Fruit fly (Drosophila melanogaster) whole organism, embryonic: ENCODE results near the gene CG12056.

Source experiments
- ATbp ChIP-seq: fragments of 200-800 bp; sonication (Bioruptor generic); optimal IDR thresholded peaks from 2 replicates; lab custom pipeline; 2017; ENCODE audit warnings: missing biosample characterization, mild to moderate bottlenecking, missing genetic modification characterization, missing genetic modification reagents
- Ada2b ChIP-seq: fragments of 200-800 bp; sonication (Bioruptor generic); IDR thresholded peaks from 2 replicates; pipeline ENCODE4 v1.3.6; 2022; ENCODE audit warnings: missing biosample characterization, missing genetic modification characterization
- Atf-2 ChIP-seq: fragments of 200-800 bp; sonication (Bioruptor generic); optimal IDR thresholded peaks from 2 replicates; lab custom pipeline; 2016; ENCODE audit warnings: missing biosample characterization, missing genetic modification characterization
- Bdp1 ChIP-seq: fragments of 200-800 bp; sonication (Bioruptor generic); optimal IDR thresholded peaks from 3 replicates; lab custom pipeline; 2016; ENCODE audit warnings: missing biosample characterization, missing genetic modification characterization
- Bgb ChIP-seq: fragments of 200-800 bp; sonication (Bioruptor generic); IDR thresholded peaks from 2 replicates; pipeline ENCODE4 v1.3.6; 2022; ENCODE audit warnings: missing biosample characterization, missing genetic modification characterization; ENCODE audit not compliant: partially characterized antibody
- BtbVII ChIP-seq: fragments of 200-800 bp; sonication (Bioruptor generic); optimal IDR thresholded peaks from 3 replicates; lab custom pipeline; 2017; ENCODE audit warnings: missing biosample characterization, mild to moderate bottlenecking, missing genetic modification characterization
- CG10267 ChIP-seq: fragments of 200-800 bp; sonication (Bioruptor generic); optimal IDR thresholded peaks from 2 replicates; lab custom pipeline; 2018; ENCODE audit warnings: missing biosample characterization, mild to moderate bottlenecking, missing genetic modification characterization, moderate library complexity
- CG10462 ChIP-seq: fragments of 200-800 bp; sonication (Bioruptor generic); optimal IDR thresholded peaks from 2 replicates; lab custom pipeline; 2016; ENCODE audit warnings: missing biosample characterization, missing genetic modification characterization
- CG10565 ChIP-seq: fragments of 200-800 bp; sonication (Bioruptor generic); optimal IDR thresholded peaks from 3 replicates; lab custom pipeline; 2016; ENCODE audit warnings: missing biosample characterization, mild to moderate bottlenecking, missing genetic modification characterization
- CG11247 ChIP-seq: fragments of 200-800 bp; sonication (Bioruptor generic); IDR thresholded peaks from 2 replicates; pipeline ENCODE4 v1.3.6; 2022; ENCODE audit warnings: missing biosample characterization, missing genetic modification characterization
- CG11504 ChIP-seq: fragments of 200-800 bp; sonication (Bioruptor generic); optimal IDR thresholded peaks from 3 replicates; lab custom pipeline; 2019; ENCODE audit warnings: missing biosample characterization, mild to moderate bottlenecking, missing genetic modification characterization, moderate library complexity
- CG12769 ChIP-seq: fragments of 200-800 bp; sonication (Bioruptor generic); optimal IDR thresholded peaks from 2 replicates; lab custom pipeline; 2019; ENCODE audit warnings: missing biosample characterization, mild to moderate bottlenecking, missing genetic modification characterization, moderate library complexity
- CG13424 ChIP-seq: fragments of 200-800 bp; sonication (Bioruptor generic); optimal IDR thresholded peaks from 2 replicates; lab custom pipeline; 2019; ENCODE audit warnings: missing biosample characterization, mild to moderate bottlenecking, missing genetic modification characterization, moderate library complexity
- CG14014 ChIP-seq: fragments of 200-800 bp; sonication (Bioruptor generic); IDR thresholded peaks from 2 replicates; pipeline ENCODE4 v1.3.6; 2022; ENCODE audit warnings: missing biosample characterization, missing genetic modification characterization
- CG15011 ChIP-seq: fragments of 200-800 bp; sonication (Bioruptor generic); optimal IDR thresholded peaks from 3 replicates; lab custom pipeline; 2018; ENCODE audit warnings: missing biosample characterization, mild to moderate bottlenecking, missing genetic modification characterization
- CG1529 ChIP-seq: fragments of 200-800 bp; sonication (Bioruptor generic); optimal IDR thresholded peaks from 3 replicates; lab custom pipeline; 2018; ENCODE audit warnings: missing biosample characterization, missing genetic modification characterization
- CG16815 ChIP-seq: fragments of 200-800 bp; sonication (Bioruptor generic); optimal IDR thresholded peaks from 3 replicates; lab custom pipeline; 2017; ENCODE audit warnings: missing biosample characterization, mild to moderate bottlenecking, missing genetic modification characterization
- CG17385 ChIP-seq: fragments of 200-800 bp; sonication (Bioruptor generic); optimal IDR thresholded peaks from 3 replicates; lab custom pipeline; 2018; ENCODE audit warnings: missing biosample characterization, mild to moderate bottlenecking, missing genetic modification characterization
- CG17912 ChIP-seq: fragments of 200-800 bp; sonication (Bioruptor generic); optimal IDR thresholded peaks from 2 replicates; lab custom pipeline; 2018; ENCODE audit warnings: missing biosample characterization, mild to moderate bottlenecking, missing genetic modification characterization
- CG18262 ChIP-seq: fragments of 200-800 bp; optimal IDR thresholded peaks from 3 replicates; lab custom pipeline; 2019; ENCODE audit warnings: missing biosample characterization, mild to moderate bottlenecking, missing genetic modification characterization, moderate library complexity
- CG3163 ChIP-seq: fragments of 200-800 bp; sonication (Bioruptor generic); optimal IDR thresholded peaks from 3 replicates; lab custom pipeline; 2016; ENCODE audit warnings: missing biosample characterization, missing genetic modification characterization
- CG32772 ChIP-seq: fragments of 200-800 bp; sonication (Bioruptor generic); IDR thresholded peaks from 2 replicates; pipeline ENCODE4 v1.3.6; 2022; ENCODE audit warnings: missing biosample characterization, missing genetic modification characterization
- CG3726 ChIP-seq: fragments of 200-800 bp; sonication (Bioruptor generic); IDR thresholded peaks from 3 replicates; pipeline ENCODE4, ENCODE4 v1.3.6; 2022; ENCODE audit warnings: missing biosample characterization, missing genetic modification characterization
- CG9437 ChIP-seq: fragments of 200-800 bp; sonication (Bioruptor generic); optimal IDR thresholded peaks from 2 replicates; lab custom pipeline; 2018; ENCODE audit warnings: missing biosample characterization, mild to moderate bottlenecking, missing genetic modification characterization
- D19B ChIP-seq: fragments of 200-800 bp; sonication (Bioruptor generic); optimal IDR thresholded peaks from 2 replicates; lab custom pipeline; 2017; ENCODE audit warnings: missing biosample characterization, mild to moderate bottlenecking, missing genetic modification characterization
- Dad ChIP-seq: fragments of 200-800 bp; sonication (Bioruptor generic); optimal IDR thresholded peaks from 3 replicates; lab custom pipeline; 2016; ENCODE audit warnings: missing biosample characterization, missing genetic modification characterization
- Lim3 ChIP-seq: fragments of 200-800 bp; sonication (Bioruptor generic); IDR thresholded peaks from 2 replicates; pipeline ENCODE4 v1.3.6; 2022; ENCODE audit warnings: missing biosample characterization, missing genetic modification characterization
- NC2β ChIP-seq: fragments of 200-800 bp; sonication (Bioruptor generic); optimal IDR thresholded peaks from 2 replicates; lab custom pipeline; 2016; ENCODE audit warnings: missing biosample characterization, missing genetic modification characterization
- Ravus ChIP-seq: fragments of 200-800 bp; sonication (Bioruptor generic); IDR thresholded peaks from 2 replicates; pipeline ENCODE4 v1.3.6; 2022; ENCODE audit warnings: missing biosample characterization, missing genetic modification characterization
- Taf1 ChIP-seq: fragments of 200-800 bp; sonication (Bioruptor generic); IDR thresholded peaks from 2 replicates; pipeline ENCODE4 v1.3.6; 2022; ENCODE audit warnings: missing biosample characterization, missing genetic modification characterization
- Trl ChIP-seq, 3 experiments: fragments of >200 bp in 2 of 3; fragments of 200-800 bp in 1 of 3; sonication (Bioruptor generic) in 1 of 3; optimal IDR thresholded peaks; 2 replicates in 1 of 3; 3 replicates in 2 of 3; lab custom pipeline; 2016 to 2017; ENCODE audit warnings: missing biosample characterization in 1 of 3, missing genetic modification characterization in 1 of 3
- Xrp1 ChIP-seq: fragments of 200-800 bp; sonication (Bioruptor generic); IDR thresholded peaks from 2 replicates; pipeline ENCODE4 v1.3.6; 2022; ENCODE audit warnings: missing biosample characterization, missing genetic modification characterization
- YL-1 ChIP-seq: fragments of 200-800 bp; sonication (Bioruptor generic); optimal IDR thresholded peaks from 3 replicates; lab custom pipeline; 2017; ENCODE audit warnings: missing biosample characterization, mild to moderate bottlenecking, missing genetic modification characterization
- ac ChIP-seq: fragments of 200-800 bp; sonication (Bioruptor generic); optimal IDR thresholded peaks from 3 replicates; lab custom pipeline; 2017; ENCODE audit warnings: missing biosample characterization, mild to moderate bottlenecking, missing genetic modification characterization
- al ChIP-seq: fragments of 200-800 bp; sonication (Bioruptor generic); IDR thresholded peaks from 2 replicates; pipeline ENCODE4 v1.3.6; 2022; ENCODE audit warnings: missing biosample characterization, missing genetic modification characterization
- bbx ChIP-seq: fragments of 200-800 bp; sonication (Bioruptor generic); IDR thresholded peaks from 2 replicates; pipeline ENCODE4 v1.3.6; 2022; ENCODE audit warnings: missing biosample characterization, missing genetic modification characterization; ENCODE audit not compliant: partially characterized antibody
- cwo ChIP-seq: fragments of 200-800 bp; sonication (Bioruptor generic); optimal IDR thresholded peaks from 3 replicates; lab custom pipeline; 2017; ENCODE audit warnings: missing biosample characterization, missing genetic modification characterization, mild to moderate bottlenecking, moderate library complexity, missing genetic modification reagents
- fd64A ChIP-seq: fragments of 200-800 bp; sonication (Bioruptor generic); optimal IDR thresholded peaks from 3 replicates; lab custom pipeline; 2018; ENCODE audit warnings: missing biosample characterization, mild to moderate bottlenecking, missing genetic modification characterization
- gcm ChIP-seq: fragments of 200-800 bp; sonication (Bioruptor generic); optimal IDR thresholded peaks from 2 replicates; lab custom pipeline; 2019; ENCODE audit warnings: missing biosample characterization, mild to moderate bottlenecking, missing genetic modification characterization, moderate library complexity
- gem ChIP-seq: fragments of 200-800 bp; sonication (Bioruptor generic); optimal IDR thresholded peaks from 2 replicates; lab custom pipeline; 2019; ENCODE audit warnings: missing biosample characterization, mild to moderate bottlenecking, missing genetic modification characterization, moderate library complexity
- gfzf ChIP-seq: fragments of 200-800 bp; sonication (Bioruptor generic); optimal IDR thresholded peaks from 2 replicates; lab custom pipeline; 2016; ENCODE audit warnings: missing biosample characterization, mild to moderate bottlenecking, missing genetic modification characterization, moderate library complexity
- gt ChIP-seq: fragments of 200-800 bp; sonication (Bioruptor generic); IDR thresholded peaks from 2 replicates; pipeline ENCODE4 v1.3.6; 2022; ENCODE audit warnings: missing biosample characterization, missing genetic modification characterization
- pnt ChIP-seq: fragments of 200-800 bp; sonication (Bioruptor generic); optimal IDR thresholded peaks from 3 replicates; lab custom pipeline; 2016; ENCODE audit warnings: missing biosample characterization, missing genetic modification characterization
- schlank ChIP-seq: fragments of 200-800 bp; sonication (Bioruptor generic); optimal IDR thresholded peaks from 2 replicates; lab custom pipeline; 2018; ENCODE audit warnings: missing biosample characterization, mild to moderate bottlenecking, missing genetic modification characterization
- scrt ChIP-seq: fragments of 200-800 bp; sonication (Bioruptor generic); optimal IDR thresholded peaks from 2 replicates; lab custom pipeline; 2018; ENCODE audit warnings: missing biosample characterization, mild to moderate bottlenecking, missing genetic modification characterization, moderate library complexity
- sna ChIP-seq: fragments of 200-800 bp; sonication (Bioruptor generic); IDR thresholded peaks from 2 replicates; pipeline ENCODE4 v1.3.6; 2022; ENCODE audit warnings: missing biosample characterization, missing genetic modification characterization; ENCODE audit not compliant: partially characterized antibody
- sob ChIP-seq: fragments of 200-800 bp; sonication (Bioruptor generic); IDR thresholded peaks from 2 replicates; pipeline ENCODE4 v1.3.6; 2022; ENCODE audit warnings: missing biosample characterization, missing genetic modification characterization
- sr ChIP-seq: fragments of 200-800 bp; sonication (Bioruptor generic); IDR thresholded peaks from 3 replicates; pipeline ENCODE4 v1.3.6; 2022; ENCODE audit warnings: missing biosample characterization, missing genetic modification characterization
- zen ChIP-seq: fragments of 200-800 bp; sonication (Bioruptor generic); optimal IDR thresholded peaks from 3 replicates; lab custom pipeline; 2018; ENCODE audit warnings: missing biosample characterization, mild to moderate bottlenecking, missing genetic modification characterization, moderate library complexity

The CG12056 gene

dm6 chrX:9195311-9195710 is 2.8 kb downstream of the CG12056 start:
- TF ChIP-seq al (GFP tag; lab: Robert Waterston, UW), result no peak
- no peak for TF ChIP-seq CG12769
- no peak for TF ChIP-seq BtbVII (GFP tag; lab: Kevin White, UChicago)
- TF ChIP-seq CG1529 (GFP tag; lab: Kevin White, UChicago), result no peak
- TF ChIP-seq Bdp1 (GFP tag; lab: Kevin White, UChicago), result no peak
- no peak for TF ChIP-seq sob (GFP tag; lab: Robert Waterston, UW)
- no peak for TF ChIP-seq sna
- TF ChIP-seq Ada2b, result no peak
- no peak for TF ChIP-seq CG18262 (tag; lab: Kevin White, UChicago)
- no peak for TF ChIP-seq CG13424
- no peak for TF ChIP-seq CG17385 (GFP tag; lab: Kevin White, UChicago)
- TF ChIP-seq gt (GFP tag; lab: Robert Waterston, UW), result no peak

- TF ChIP-seq Bdp1 (GFP tag; lab: Kevin White, UChicago) (peak; percentile 43), CG3726 (peak; percentile 5; the same call in 1 of the 3 replicates), CG16815 (GFP tag; lab: Kevin White, UChicago) (peak; percentile 55), CG1529 (GFP tag; lab: Kevin White, UChicago) (peak; percentile 40), gfzf (no peak), Lim3 (no peak), Bgb (GFP tag; lab: Robert Waterston, UW) (peak; percentile 91), Dad (no peak), sob (GFP tag; lab: Robert Waterston, UW) (peak; percentile 90), CG14014 (GFP tag; lab: Robert Waterston, UW) (peak; percentile 52; the same call in 1 of the 2 replicates), CG11247 (GFP tag; lab: Robert Waterston, UW) (peak; percentile 83), NC2β (GFP tag; lab: Kevin White, UChicago) (peak; percentile 46), CG10462 (GFP tag; lab: Kevin White, UChicago) (peak; percentile 72), ATbp (GFP tag; lab: Kevin White, UChicago) (peak; percentile 30), Trl (optimal IDR thresholded peaks at IDR 0.05; lab: Kevin White, UChicago) (no peak), Trl (GFP tag; optimal IDR thresholded peaks at IDR 0.05; lab: Kevin White, UChicago) (peak; percentile 55), bbx (GFP tag; lab: Robert Waterston, UW) (peak; percentile 84), Ravus (no peak; the same call in 1 of the 2 replicates), CG10565 (GFP tag; lab: Kevin White, UChicago) (no peak), fd64A (GFP tag; lab: Kevin White, UChicago) (no peak), Atf-2 (GFP tag; lab: Kevin White, UChicago) (peak; percentile 9), gcm (GFP tag; lab: Kevin White, UChicago) (peak; percentile 64), ac (GFP tag; lab: Kevin White, UChicago) (no peak), cwo (peak; percentile 49), CG10267 (peak; percentile 81), sr (GFP tag; lab: Robert Waterston, UW) (no peak), Xrp1 (GFP tag; lab: Robert Waterston, UW) (peak; percentile 80), YL-1 (GFP tag; lab: Kevin White, UChicago) (peak; percentile 44), CG11504 (tag; lab: Kevin White, UChicago) (peak; percentile 77), CG32772 (GFP tag; lab: Robert Waterston, UW) (peak; percentile 75), CG3163 (GFP tag; lab: Kevin White, UChicago) (no peak), zen (peak; percentile 78), gem (peak; percentile 91), schlank (tag; lab: Kevin White, UChicago) (no peak), CG17912 (GFP tag; lab: Kevin White, UChicago) (no peak), CG15011 (peak; percentile 20), pnt (GFP tag; lab: Kevin White, UChicago) (no peak), scrt (peak; percentile 43), Taf1 (GFP tag; lab: Robert Waterston, UW) (no peak), D19B (GFP tag; lab: Kevin White, UChicago) (no peak), CG9437 (GFP tag; lab: Kevin White, UChicago) (peak; percentile 71)
These were observed 3.9 kb downstream of the CG12056 start, which contains the start of gene CG12118 for dm6 chrX:9196362-9196761. Gene CG12118, minus strand, starts transcription at chrX:9196414.
